Worm (Caenorhabditis elegans): Measurements from ENCODE around the gene ztf-13.
"Not testable (repeated sequence)": the region's sequence is repeated elsewhere in the genome, so short reads cannot be mapped to it uniquely, and the experiment has no call there.

The ztf-13 gene

DNA sequence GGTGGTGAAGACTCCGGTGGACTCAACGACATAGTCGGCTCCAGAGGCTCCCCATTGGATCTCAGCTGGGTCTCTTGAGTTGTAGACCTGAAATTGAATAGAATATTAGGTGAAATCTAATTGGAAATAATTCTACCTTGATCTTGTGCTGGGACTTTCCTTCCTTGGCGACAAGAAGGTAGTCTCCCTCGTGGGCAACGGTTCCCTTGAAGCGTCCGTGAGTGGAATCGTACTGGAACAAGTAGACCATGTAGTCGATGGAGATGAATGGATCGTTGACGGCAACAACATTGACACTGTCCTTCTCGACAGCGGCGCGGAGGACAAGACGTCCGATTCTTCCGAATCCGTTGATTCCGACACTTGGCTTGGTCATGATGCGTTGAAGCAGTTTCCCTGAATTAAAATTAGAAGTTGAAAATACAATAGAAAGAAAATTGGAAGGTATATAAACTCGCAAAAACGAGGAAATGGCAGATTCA is 11.0 kb upstream of the ztf-13 start, which contains the start of gene gpd-3 (continued):
- TF ChIP-seq unc-130 (GFP tag; optimal IDR thresholded peaks at IDR 0.05) (no peak), ztf-11 (tag; optimal IDR thresholded peaks at IDR 0.05) (no peak), lin-29 (GFP tag; IDR thresholded peaks at IDR 0.05) (0 out of 2 replicates have a peak, but pooled peaks have one; percentile 27), ama-1 (optimal IDR thresholded peaks at IDR 0.05) (peak; percentile 92), arid-1 (GFP tag; conservative IDR thresholded peaks at IDR 0.05) (peak; percentile 27; the same call in 1 of the 2 replicates), daf-16 (GFP tag; optimal IDR thresholded peaks at IDR 0.05) (no peak), daf-16 (tag; optimal IDR thresholded peaks at IDR 0.05) (peak; percentile 41), mxl-2 (GFP tag; conservative IDR thresholded peaks at IDR 0.05) (no peak), nhr-48 (tag; optimal IDR thresholded peaks at IDR 0.05) (no peak), lir-3 (tag; optimal IDR thresholded peaks at IDR 0.05) (no peak), F10B5.3 (tag; optimal IDR thresholded peaks at IDR 0.05) (no peak), madf-9 (GFP tag; conservative IDR thresholded peaks at IDR 0.05) (0 out of 2 replicates have a peak, but pooled peaks have one; percentile 7), hmg-1.1 (GFP tag; IDR thresholded peaks at IDR 0.05) (peak; percentile 41; the same call in 1 of the 2 replicates)

DNA sequence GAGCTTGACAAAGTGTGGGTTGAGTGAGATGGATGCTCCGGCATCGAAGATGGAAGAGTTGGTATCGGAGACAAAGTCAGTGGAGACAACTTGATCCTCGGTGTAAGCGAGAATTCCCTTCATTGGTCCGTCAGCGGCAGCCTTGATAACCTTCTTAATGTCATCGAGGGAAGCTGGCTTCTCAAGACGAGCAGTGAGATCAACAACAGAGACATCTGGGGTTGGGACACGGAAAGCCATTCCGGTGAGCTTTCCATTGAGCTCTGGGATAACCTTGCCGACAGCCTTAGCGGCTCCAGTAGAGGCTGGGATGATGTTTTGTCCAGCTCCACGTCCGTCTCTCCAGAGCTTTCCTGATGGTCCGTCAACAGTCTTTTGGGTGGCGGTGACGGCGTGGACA is 10.3 kb upstream of the ztf-13 start:
- TF ChIP-seq lim-7 (GFP tag; IDR thresholded peaks at IDR 0.05) (peak; percentile 32; the same call in 1 of the 2 replicates), D1046.2 (GFP tag; IDR thresholded peaks at IDR 0.05) (0 out of 2 replicates have a peak, but pooled peaks have one; percentile 45), dmd-8 (GFP tag; IDR thresholded peaks at IDR 0.05) (peak; percentile 56; the same call in 1 of the 2 replicates), unc-62 (GFP tag; optimal IDR thresholded peaks at IDR 0.05 in 1 of 2) (peak in 1 of 2 experiments; percentile 36), php-3 (GFP tag; IDR thresholded peaks at IDR 0.05) (0 out of 2 replicates have a peak, but pooled peaks have one; percentile 33), zfp-3 (GFP tag; conservative IDR thresholded peaks at IDR 0.05) (0 out of 2 replicates have a peak, but pooled peaks have one; percentile 14), egl-43 (GFP tag; IDR thresholded peaks at IDR 0.05) (0 out of 2 replicates have a peak, but pooled peaks have one; percentile 59), mxl-2 (GFP tag; conservative IDR thresholded peaks at IDR 0.05) (0 out of 2 replicates have a peak, but pooled peaks have one; percentile 13), set-16 (GFP tag; IDR thresholded peaks at IDR 0.05) (peak; percentile 59)
- not testable (repeated sequence) for TF ChIP-seq unc-62 (tag; optimal IDR thresholded peaks at IDR 0.05)

ce11 chrX:3111687-3112086 is 9.7 kb upstream of the ztf-13 start:
- TF ChIP-seq ceh-44 (GFP tag; IDR thresholded peaks at IDR 0.05), result no peak
- peak; percentile 26 for TF ChIP-seq T26A8.4 (GFP tag; IDR thresholded peaks at IDR 0.05)
- peak; percentile 71 for TF ChIP-seq mes-2 (tag; optimal IDR thresholded peaks at IDR 0.05; ENCODE audit: poor library complexity, severe bottlenecking)
- peak in 1 of 2 experiments; percentile 83 for TF ChIP-seq daf-16 (GFP tag; optimal IDR thresholded peaks at IDR 0.05)
- TF ChIP-seq daf-16 (tag; optimal IDR thresholded peaks at IDR 0.05), result peak; percentile 69
- peak; percentile 4 for TF ChIP-seq mxl-3 (GFP tag; optimal IDR thresholded peaks at IDR 0.05)
- TF ChIP-seq nhr-11 (tag; optimal IDR thresholded peaks at IDR 0.05), result peak; percentile 78
- peak; percentile 75 for TF ChIP-seq nhr-48 (tag; optimal IDR thresholded peaks at IDR 0.05)
- peak; percentile 82 for TF ChIP-seq mep-1 (tag; optimal IDR thresholded peaks at IDR 0.05)
- peak; percentile 28; the same call in 1 of the 2 replicates for TF ChIP-seq lin-38 (GFP tag; IDR thresholded peaks at IDR 0.05)
- 0 out of 2 replicates have a peak, but pooled peaks have one; percentile 18 for TF ChIP-seq tra-1 (GFP tag; IDR thresholded peaks at IDR 0.05)
- peak; percentile 60 for TF ChIP-seq duxl-1 (tag; optimal IDR thresholded peaks at IDR 0.05; ENCODE audit: poor library complexity)
- 0 out of 2 replicates have a peak, but pooled peaks have one; percentile 75 for TF ChIP-seq zfp-3 (GFP tag; conservative IDR thresholded peaks at IDR 0.05)
- TF ChIP-seq ceh-20 (GFP tag; IDR thresholded peaks at IDR 0.05), result 0 out of 2 replicates have a peak, but pooled peaks have one; percentile 12
- TF ChIP-seq nhr-111 (GFP tag; optimal IDR thresholded peaks at IDR 0.05), result no peak
- TF ChIP-seq fos-1 (tag; optimal IDR thresholded peaks at IDR 0.05), result peak; percentile 41
- TF ChIP-seq fkh-10 (GFP tag; optimal IDR thresholded peaks at IDR 0.05), result no peak
- peak; percentile 40 for TF ChIP-seq nhr-102 (tag; optimal IDR thresholded peaks at IDR 0.05)
- TF ChIP-seq hlh-30 (tag; optimal IDR thresholded peaks at IDR 0.05; ENCODE audit: insufficient read depth), result peak; percentile 2
- TF ChIP-seq unc-62 (GFP tag; optimal IDR thresholded peaks at IDR 0.05 in 1 of 2), result no peak
- no peak for TF ChIP-seq unc-62 (tag; optimal IDR thresholded peaks at IDR 0.05)
- peak; percentile 45 for TF ChIP-seq ztf-7 (tag; optimal IDR thresholded peaks at IDR 0.05)
- TF ChIP-seq aha-1 (tag), result peak; percentile 99
- peak; percentile 50 for TF ChIP-seq dmd-6 (GFP tag; IDR thresholded peaks at IDR 0.05)
- no peak for TF ChIP-seq snpc-4 (tag; optimal IDR thresholded peaks at IDR 0.05)
- peak in 1 of 2 experiments; percentile 66 for TF ChIP-seq lsy-2 (tag; optimal IDR thresholded peaks at IDR 0.05)
- peak in 1 of 2 experiments; percentile 26 for TF ChIP-seq hif-1 (tag; optimal IDR thresholded peaks at IDR 0.05)
- no peak for TF ChIP-seq nhr-237 (tag; optimal IDR thresholded peaks at IDR 0.05)
- TF ChIP-seq nhr-6 (tag; optimal IDR thresholded peaks at IDR 0.05), result peak; percentile 77
- peak; percentile 43 for TF ChIP-seq lin-13 (GFP tag; optimal IDR thresholded peaks at IDR 0.05)
- peak; percentile 79 for TF ChIP-seq ama-1 (optimal IDR thresholded peaks at IDR 0.05)
